Worm (Caenorhabditis elegans): ENCODE results near the gene saeg-1.

DNA sequence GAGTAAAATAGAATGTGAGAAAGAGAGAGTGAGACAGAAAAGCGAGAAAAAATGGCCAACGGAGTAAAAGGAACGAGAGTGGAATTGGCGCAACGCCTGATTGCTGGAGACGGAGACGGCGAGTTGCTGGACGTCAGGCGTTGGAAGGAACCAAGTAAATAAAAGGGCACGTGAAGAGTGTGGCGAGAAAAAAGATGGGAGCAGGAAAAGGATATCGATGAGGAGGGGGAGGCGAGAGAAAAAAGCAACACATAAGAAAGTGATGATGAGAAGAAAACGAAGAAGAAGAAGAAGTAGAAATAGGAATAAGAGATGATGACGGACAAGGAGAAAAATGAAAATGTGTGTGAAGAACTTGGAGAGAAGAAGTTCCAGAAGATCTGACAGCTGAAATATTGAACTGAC lies 6.0 kb upstream of the saeg-1 start:
- TF ChIP-seq hmbx-1 (tag; optimal IDR thresholded peaks at IDR 0.05) (no peak), ama-1 (optimal IDR thresholded peaks at IDR 0.05) (no peak), sea-1 (GFP tag; conservative IDR thresholded peaks at IDR 0.05) (no peak), aly-1 (tag; optimal IDR thresholded peaks at IDR 0.05) (no peak), hnd-1 (tag; optimal IDR thresholded peaks at IDR 0.05) (no peak), B0310.2 (tag; optimal IDR thresholded peaks at IDR 0.05) (no peak), hmg-4 (GFP tag; optimal IDR thresholded peaks at IDR 0.05) (no peak), ceh-13 (GFP tag; optimal IDR thresholded peaks at IDR 0.05) (no peak), ceh-36 (tag; optimal IDR thresholded peaks at IDR 0.05) (no peak), tbx-37 (GFP tag; conservative IDR thresholded peaks at IDR 0.05) (no peak), flt-1 (GFP tag; IDR thresholded peaks at IDR 0.05) (no peak), pes-1 (GFP tag; IDR thresholded peaks at IDR 0.05) (no peak)
